Fruit fly (Drosophila melanogaster): ENCODE data around the gene CG7579.

The CG7579 gene

dm6 chr3L:15712063-15712462 lies 28.8 kb upstream of the CG7579 start:
- TF ChIP-seq Hnf4 (GFP tag; optimal IDR thresholded peaks at IDR 0.05) (no peak), HLH106 (tag; optimal IDR thresholded peaks at IDR 0.05) (no peak), CrebA (GFP tag; optimal IDR thresholded peaks at IDR 0.05; ENCODE audit: borderline replicate concordance) (no peak), jim (GFP tag; optimal IDR thresholded peaks at IDR 0.05) (no peak), Vsx2 (GFP tag; optimal IDR thresholded peaks at IDR 0.05; ENCODE audit: partially characterized antibody) (no peak), psq (GFP tag; optimal IDR thresholded peaks at IDR 0.05) (no peak), fru (GFP tag; optimal IDR thresholded peaks at IDR 0.05) (no peak), Jra (GFP tag; optimal IDR thresholded peaks at IDR 0.05) (no peak), h (GFP tag; optimal IDR thresholded peaks at IDR 0.05) (no peak), Rel (GFP tag; optimal IDR thresholded peaks at IDR 0.05) (no peak), Rel (tag; optimal IDR thresholded peaks at IDR 0.05) (no peak), Hr83 (GFP tag; optimal IDR thresholded peaks at IDR 0.05; ENCODE audit: poor library complexity, severe bottlenecking) (no peak), Abd-B (GFP tag; optimal IDR thresholded peaks at IDR 0.05) (no peak)

- no peak for TF ChIP-seq usp (GFP tag; optimal IDR thresholded peaks at IDR 0.05)
- TF ChIP-seq pan (optimal IDR thresholded peaks at IDR 0.05): no peak
- no peak for TF ChIP-seq lola (GFP tag; optimal IDR thresholded peaks at IDR 0.05)
- TF ChIP-seq Hr83 (GFP tag; optimal IDR thresholded peaks at IDR 0.05; ENCODE audit: poor library complexity, severe bottlenecking): no peak
- no peak for TF ChIP-seq brk (GFP tag; optimal IDR thresholded peaks at IDR 0.05)
- TF ChIP-seq br (GFP tag; optimal IDR thresholded peaks at IDR 0.05): no peak
- no peak for TF ChIP-seq Myc (optimal IDR thresholded peaks at IDR 0.05)
- TF ChIP-seq Abd-B (GFP tag; optimal IDR thresholded peaks at IDR 0.05): no peak
- no peak for TF ChIP-seq OdsH (GFP tag; optimal IDR thresholded peaks at IDR 0.05)
- TF ChIP-seq psq (GFP tag; optimal IDR thresholded peaks at IDR 0.05): no peak
- no peak for TF ChIP-seq jim (GFP tag; optimal IDR thresholded peaks at IDR 0.05)
- no peak for TF ChIP-seq rgr (GFP tag; optimal IDR thresholded peaks at IDR 0.05)
- TF ChIP-seq Hnf4 (GFP tag; optimal IDR thresholded peaks at IDR 0.05): no peak
- TF ChIP-seq dsf (GFP tag; optimal IDR thresholded peaks at IDR 0.05; ENCODE audit: borderline replicate concordance): no peak
- TF ChIP-seq CG32264 (GFP tag; optimal IDR thresholded peaks at IDR 0.05): no peak
- no peak for TF ChIP-seq Sp1 (GFP tag; optimal IDR thresholded peaks at IDR 0.05)
- no peak for TF ChIP-seq Vsx2 (GFP tag; optimal IDR thresholded peaks at IDR 0.05; ENCODE audit: partially characterized antibody)
- no peak for TF ChIP-seq Dfd (GFP tag; optimal IDR thresholded peaks at IDR 0.05)
Measured at dm6 chr3L:15711164-15711563, 27.9 kb upstream of the CG7579 start.

dm6 chr3L:15710125-15710524 lies 26.9 kb upstream of the CG7579 start:
- no peak for TF ChIP-seq usp (GFP tag; optimal IDR thresholded peaks at IDR 0.05)
- no peak for TF ChIP-seq Hnf4 (GFP tag; optimal IDR thresholded peaks at IDR 0.05)
- no peak for TF ChIP-seq woc (GFP tag; optimal IDR thresholded peaks at IDR 0.05)
- no peak for TF ChIP-seq Dif (GFP tag; optimal IDR thresholded peaks at IDR 0.05; ENCODE audit: partially characterized antibody)
- TF ChIP-seq Vsx2 (GFP tag; optimal IDR thresholded peaks at IDR 0.05; ENCODE audit: partially characterized antibody): no peak
- no peak for TF ChIP-seq br (GFP tag; optimal IDR thresholded peaks at IDR 0.05)
- no peak for TF ChIP-seq Hr78 (GFP tag; optimal IDR thresholded peaks at IDR 0.05)
- TF ChIP-seq CG32264 (GFP tag; optimal IDR thresholded peaks at IDR 0.05): no peak
- TF ChIP-seq Jra (GFP tag; optimal IDR thresholded peaks at IDR 0.05): no peak
- TF ChIP-seq GATAd (GFP tag; optimal IDR thresholded peaks at IDR 0.05): no peak
- TF ChIP-seq pan (optimal IDR thresholded peaks at IDR 0.05): no peak
- no peak for TF ChIP-seq dsf (GFP tag; optimal IDR thresholded peaks at IDR 0.05; ENCODE audit: borderline replicate concordance)
- TF ChIP-seq h (GFP tag; optimal IDR thresholded peaks at IDR 0.05): no peak
- no peak for TF ChIP-seq Sp1 (GFP tag; optimal IDR thresholded peaks at IDR 0.05)
- TF ChIP-seq Dfd (GFP tag; optimal IDR thresholded peaks at IDR 0.05): no peak
- no peak for TF ChIP-seq rgr (GFP tag; optimal IDR thresholded peaks at IDR 0.05)
- TF ChIP-seq psq (GFP tag; optimal IDR thresholded peaks at IDR 0.05): no peak
- no peak for TF ChIP-seq sv (GFP tag; optimal IDR thresholded peaks at IDR 0.05)
- TF ChIP-seq jim (GFP tag; optimal IDR thresholded peaks at IDR 0.05): no peak
- TF ChIP-seq brk (GFP tag; optimal IDR thresholded peaks at IDR 0.05): no peak

- no peak for TF ChIP-seq woc (GFP tag; optimal IDR thresholded peaks at IDR 0.05)
- no peak for TF ChIP-seq GATAd (GFP tag; optimal IDR thresholded peaks at IDR 0.05)
- TF ChIP-seq Vsx2 (GFP tag; optimal IDR thresholded peaks at IDR 0.05; ENCODE audit: partially characterized antibody): no peak
- no peak for TF ChIP-seq Myc (optimal IDR thresholded peaks at IDR 0.05)
- TF ChIP-seq dmrt93B (GFP tag; optimal IDR thresholded peaks at IDR 0.05): no peak
- TF ChIP-seq ey (GFP tag; optimal IDR thresholded peaks at IDR 0.05): no peak
- no peak for TF ChIP-seq foxo (GFP tag; optimal IDR thresholded peaks at IDR 0.05)
- no peak for TF ChIP-seq Hr78 (GFP tag; optimal IDR thresholded peaks at IDR 0.05)
- TF ChIP-seq Abd-B (GFP tag; optimal IDR thresholded peaks at IDR 0.05): no peak
- TF ChIP-seq lola (GFP tag; optimal IDR thresholded peaks at IDR 0.05): no peak
- no peak for TF ChIP-seq OdsH (GFP tag; optimal IDR thresholded peaks at IDR 0.05)
- TF ChIP-seq dl (GFP tag; optimal IDR thresholded peaks at IDR 0.05; ENCODE audit: insufficient read depth in 1 of 2, partially characterized antibody in 2 of 2): no peak
- no peak for TF ChIP-seq Dif (GFP tag; optimal IDR thresholded peaks at IDR 0.05; ENCODE audit: partially characterized antibody)
- no peak for TF ChIP-seq Dfd (GFP tag; optimal IDR thresholded peaks at IDR 0.05)
- TF ChIP-seq fru (GFP tag; optimal IDR thresholded peaks at IDR 0.05): no peak
- TF ChIP-seq HLH106 (tag; optimal IDR thresholded peaks at IDR 0.05): no peak
- TF ChIP-seq jim (GFP tag; optimal IDR thresholded peaks at IDR 0.05): no peak
Measured at dm6 chr3L:15708579-15708978, 25.3 kb upstream of the CG7579 start.
